Worm (Caenorhabditis elegans): ENCODE results near the gene F09C6.16.

Gene F09C6.16

DNA sequence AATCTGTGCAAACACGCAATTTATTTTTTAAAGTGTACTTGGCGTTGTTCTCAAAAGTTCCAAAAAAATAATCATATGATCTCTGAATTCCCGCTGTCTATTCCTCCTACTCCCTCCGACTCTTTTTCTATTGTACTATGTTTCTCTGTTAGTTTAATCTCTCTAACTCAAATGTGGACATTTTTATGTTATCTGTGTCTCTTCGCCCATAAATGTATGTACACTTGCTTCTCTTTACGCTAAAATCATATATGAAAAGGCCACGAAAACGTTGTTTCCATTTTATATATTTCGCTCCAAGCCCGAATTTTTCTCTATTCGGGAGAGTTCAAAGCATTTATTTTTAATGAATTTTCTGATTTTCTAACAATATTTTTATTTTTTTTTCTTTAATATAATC is 1.1 kb upstream of the F09C6.16 start:
- peak; percentile 55 for TF ChIP-seq lin-14 (GFP tag; optimal IDR thresholded peaks at IDR 0.05)
- no peak for TF ChIP-seq efl-1 (optimal IDR thresholded peaks at IDR 0.05)
- TF ChIP-seq efl-1 (GFP tag; optimal IDR thresholded peaks at IDR 0.05 in 1 of 2): no peak
- TF ChIP-seq mep-1 (tag; optimal IDR thresholded peaks at IDR 0.05): peak; percentile 19
- TF ChIP-seq elt-2 (tag; optimal IDR thresholded peaks at IDR 0.05): peak; percentile 56
- no peak for TF ChIP-seq egl-13 (tag; optimal IDR thresholded peaks at IDR 0.05)
- no peak for TF ChIP-seq pag-3 (tag; optimal IDR thresholded peaks at IDR 0.05; ENCODE audit: borderline replicate concordance, insufficient read depth)
- peak; percentile 18 for TF ChIP-seq skn-1 (tag; optimal IDR thresholded peaks at IDR 0.05)
- TF ChIP-seq swsn-7 (tag; optimal IDR thresholded peaks at IDR 0.05): no peak
- peak; percentile 3 for TF ChIP-seq fkh-8 (tag; optimal IDR thresholded peaks at IDR 0.05)
- no peak for TF ChIP-seq C34B4.2 (tag; optimal IDR thresholded peaks at IDR 0.05)
- TF ChIP-seq ets-5 (GFP tag; IDR thresholded peaks at IDR 0.05): no peak
- peak in 1 of 2 experiments; percentile 48 for TF ChIP-seq lin-35 (GFP tag; optimal IDR thresholded peaks at IDR 0.05)
- TF ChIP-seq elt-3 (tag; optimal IDR thresholded peaks at IDR 0.05): no peak
- no peak for TF ChIP-seq xbp-1 (tag; optimal IDR thresholded peaks at IDR 0.05)
- TF ChIP-seq lir-3 (tag; optimal IDR thresholded peaks at IDR 0.05; ENCODE audit: poor library complexity): no peak
- TF ChIP-seq zag-1 (tag; optimal IDR thresholded peaks at IDR 0.05): no peak
- TF ChIP-seq ces-1 (GFP tag; optimal IDR thresholded peaks at IDR 0.05): no peak
- TF ChIP-seq nhr-20 (tag; optimal IDR thresholded peaks at IDR 0.05): peak; percentile 8
- TF ChIP-seq zip-4 (GFP tag; optimal IDR thresholded peaks at IDR 0.05): no peak

DNA sequence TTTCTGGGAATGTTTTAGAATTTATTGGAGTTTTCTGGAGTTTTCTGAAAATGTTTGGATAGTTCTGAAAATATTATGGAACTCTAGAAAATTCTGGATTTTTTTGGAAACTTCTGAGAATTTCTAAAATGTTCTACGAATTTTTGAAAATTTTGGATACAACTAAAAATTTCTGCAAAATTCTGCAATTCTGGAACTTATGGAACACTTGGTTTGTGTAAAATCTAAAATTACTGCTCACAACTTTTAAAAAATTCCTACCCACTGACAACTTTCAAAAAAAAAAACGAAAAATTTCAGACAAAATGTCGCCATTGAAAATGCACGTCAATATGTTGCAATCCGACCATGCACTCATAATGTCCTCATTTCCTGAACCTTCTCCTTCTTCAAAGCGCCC is 5.2 kb downstream of the F09C6.16 start, which contains the start of gene nhr-262:
Gene nhr-262, plus strand, starts transcription at position 301 of the 400 bp plus-strand sequence.
- TF ChIP-seq C34B4.2 (tag; optimal IDR thresholded peaks at IDR 0.05) (no peak), pax-3 (tag; optimal IDR thresholded peaks at IDR 0.05) (no peak), lir-3 (tag; optimal IDR thresholded peaks at IDR 0.05; ENCODE audit: poor library complexity) (no peak), pqm-1 (tag; optimal IDR thresholded peaks at IDR 0.05) (no peak), hlh-17 (GFP tag; optimal IDR thresholded peaks at IDR 0.05; ENCODE audit: borderline replicate concordance) (no peak), mdl-1 (tag; optimal IDR thresholded peaks at IDR 0.05) (no peak), dsc-1 (tag; optimal IDR thresholded peaks at IDR 0.05) (no peak), nhr-90 (tag; optimal IDR thresholded peaks at IDR 0.05; ENCODE audit: poor library complexity) (no peak), ceh-82 (tag; optimal IDR thresholded peaks at IDR 0.05) (no peak), lin-14 (GFP tag; optimal IDR thresholded peaks at IDR 0.05) (no peak), nhr-19 (GFP tag; conservative IDR thresholded peaks at IDR 0.05) (no peak), unc-30 (tag; optimal IDR thresholded peaks at IDR 0.05) (no peak), zip-4 (GFP tag; optimal IDR thresholded peaks at IDR 0.05) (no peak), jun-1 (tag; optimal IDR thresholded peaks at IDR 0.05) (no peak), irx-1 (tag; optimal IDR thresholded peaks at IDR 0.05) (no peak), unc-130 (tag; optimal IDR thresholded peaks at IDR 0.05) (no peak), fkh-10 (GFP tag; optimal IDR thresholded peaks at IDR 0.05) (no peak), mep-1 (tag; optimal IDR thresholded peaks at IDR 0.05) (no peak)

DNA sequence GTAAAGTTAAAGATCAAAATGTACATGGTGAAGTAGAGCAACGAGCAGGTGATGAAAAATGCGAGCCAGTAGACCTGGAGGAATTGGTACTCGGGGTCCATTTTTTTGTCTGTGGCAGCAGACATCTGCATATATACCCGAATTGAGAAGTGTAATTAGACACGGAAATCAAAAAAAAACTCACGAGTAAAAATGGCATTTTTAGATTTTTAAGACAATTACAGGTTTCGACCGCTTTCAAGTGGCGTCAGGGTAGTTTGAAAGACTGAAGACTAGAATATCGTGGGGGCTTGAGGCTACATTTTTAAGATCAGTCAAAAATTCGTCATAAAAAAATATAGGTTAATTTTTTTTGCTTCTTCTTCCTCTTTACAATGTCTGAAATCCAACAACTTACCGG is 7.0 kb downstream of the F09C6.16 start, which contains the start of gene srd-68:
Gene srd-68, minus strand, starts transcription at position 101 of the 400 bp plus-strand sequence.
- no peak for TF ChIP-seq irx-1 (tag; optimal IDR thresholded peaks at IDR 0.05)
- TF ChIP-seq aha-1 (tag; optimal IDR thresholded peaks at IDR 0.05): no peak
- TF ChIP-seq nhr-85 (tag): no peak
- TF ChIP-seq hpl-2 (GFP tag; optimal IDR thresholded peaks at IDR 0.05): no peak
- TF ChIP-seq lsy-2 (tag; optimal IDR thresholded peaks at IDR 0.05): no peak
- TF ChIP-seq zip-4 (GFP tag; optimal IDR thresholded peaks at IDR 0.05): no peak
- TF ChIP-seq C34B4.2 (tag; optimal IDR thresholded peaks at IDR 0.05): no peak
- no peak for TF ChIP-seq snpc-4 (tag; optimal IDR thresholded peaks at IDR 0.05)

Measured in whole organism, L1 larva.